Fruit fly (Drosophila melanogaster) whole organism, embryonic: ENCODE measurements around the gene CG32708.

ENCODE experiments used
- Blimp-1 ChIP-seq: fragments of 200-800 bp; sonication (Bioruptor generic); optimal IDR thresholded peaks from 3 replicates; lab custom pipeline; 2018; ENCODE audit warnings: missing biosample characterization, missing genetic modification characterization, mild to moderate bottlenecking, moderate library complexity, missing genetic modification reagents
- CG10267 ChIP-seq: fragments of 200-800 bp; sonication (Bioruptor generic); optimal IDR thresholded peaks from 2 replicates; lab custom pipeline; 2018; ENCODE audit warnings: missing biosample characterization, mild to moderate bottlenecking, missing genetic modification characterization, moderate library complexity
- CG10321 ChIP-seq: fragments of 200-800 bp; sonication (Bioruptor generic); IDR thresholded peaks from 2 replicates; pipeline ENCODE4 v1.3.6; 2022; ENCODE audit warnings: missing biosample characterization, missing genetic modification characterization
- CG10366 ChIP-seq: fragments of 200-800 bp; sonication (Bioruptor generic); IDR thresholded peaks from 2 replicates; pipeline ENCODE4 v1.3.6; 2022; ENCODE audit warnings: missing biosample characterization, missing genetic modification characterization
- CG10654 ChIP-seq: fragments of 200-800 bp; sonication (Bioruptor generic); optimal IDR thresholded peaks from 2 replicates; lab custom pipeline; 2016; ENCODE audit warnings: missing biosample characterization, missing genetic modification characterization
- CG12942 ChIP-seq: fragments of 200-800 bp; sonication (Bioruptor generic); optimal IDR thresholded peaks from 3 replicates; lab custom pipeline; 2016; ENCODE audit warnings: missing biosample characterization, missing genetic modification characterization
- CG14050 ChIP-seq: fragments of 200-800 bp; sonication (Bioruptor generic); IDR thresholded peaks from 3 replicates; pipeline ENCODE4 v1.3.6; 2022; ENCODE audit warnings: missing biosample characterization, missing genetic modification characterization
- CG14860 ChIP-seq: fragments of 200-800 bp; sonication (Bioruptor generic); IDR thresholded peaks from 3 replicates; pipeline ENCODE4 v1.3.6; 2022; ENCODE audit warnings: missing biosample characterization, missing genetic modification characterization; ENCODE audit not compliant: partially characterized antibody
- CG15601 ChIP-seq: fragments of 200-800 bp; sonication (Bioruptor generic); optimal IDR thresholded peaks from 3 replicates; lab custom pipeline; 2019; ENCODE audit warnings: missing biosample characterization, mild to moderate bottlenecking, missing genetic modification characterization, moderate library complexity
- CG1647 ChIP-seq: fragments of 200-800 bp; sonication (Bioruptor generic); optimal IDR thresholded peaks from 3 replicates; lab custom pipeline; 2016; ENCODE audit warnings: missing biosample characterization, missing genetic modification characterization
- CG16863 ChIP-seq: fragments of 200-800 bp; sonication (Bioruptor generic); optimal IDR thresholded peaks from 3 replicates; lab custom pipeline; 2016; ENCODE audit warnings: missing biosample characterization, missing genetic modification characterization
- CG2129 ChIP-seq: fragments of 200-800 bp; sonication (Bioruptor generic); IDR thresholded peaks from 2 replicates; pipeline ENCODE4 v1.3.6; 2022; ENCODE audit warnings: missing biosample characterization, missing genetic modification characterization; ENCODE audit not compliant: partially characterized antibody
- CG32767 ChIP-seq: fragments of 200-800 bp; sonication (Bioruptor generic); IDR thresholded peaks from 2 replicates; pipeline ENCODE4 v1.3.6; 2022; ENCODE audit warnings: missing biosample characterization, missing genetic modification characterization
- CG43689 ChIP-seq: fragments of 200-800 bp; sonication (Bioruptor generic); IDR thresholded peaks from 2 replicates; pipeline ENCODE4 v1.3.6; 2022; ENCODE audit warnings: missing biosample characterization, missing genetic modification characterization
- CG4707 ChIP-seq: fragments of 200-800 bp; sonication (Bioruptor generic); optimal IDR thresholded peaks from 2 replicates; lab custom pipeline; 2018; ENCODE audit warnings: missing biosample characterization, mild to moderate bottlenecking, missing genetic modification characterization, moderate library complexity
- CG7987 ChIP-seq: fragments of 200-800 bp; sonication (Bioruptor generic); optimal IDR thresholded peaks from 2 replicates; lab custom pipeline; 2018; ENCODE audit warnings: missing biosample characterization, mild to moderate bottlenecking, missing genetic modification characterization, moderate library complexity
- CG8281 ChIP-seq: fragments of 200-800 bp; sonication (Bioruptor generic); optimal IDR thresholded peaks from 2 replicates; lab custom pipeline; 2018; ENCODE audit warnings: missing biosample characterization, mild to moderate bottlenecking, missing genetic modification characterization, moderate library complexity
- Camta ChIP-seq: fragments of 200-800 bp; sonication (Bioruptor generic); optimal IDR thresholded peaks from 2 replicates; lab custom pipeline; 2016; ENCODE audit warnings: missing biosample characterization, missing genetic modification characterization
- Chrac-16 ChIP-seq: fragments of 200-800 bp; sonication (Bioruptor generic); optimal IDR thresholded peaks from 3 replicates; lab custom pipeline; 2016; ENCODE audit warnings: missing biosample characterization, missing genetic modification characterization
- CoRest ChIP-seq: fragments of 200-800 bp; sonication (Bioruptor generic); optimal IDR thresholded peaks from 3 replicates; lab custom pipeline; 2018; ENCODE audit warnings: missing biosample characterization, mild to moderate bottlenecking, missing genetic modification characterization, moderate library complexity
- Doc2 ChIP-seq: fragments of 200-800 bp; sonication (Bioruptor generic); IDR thresholded peaks from 2 replicates; pipeline ENCODE4 v1.3.6; 2022; ENCODE audit warnings: missing biosample characterization, missing genetic modification characterization
- Dp ChIP-seq: fragments of 200-800 bp; sonication (Bioruptor generic); optimal IDR thresholded peaks from 2 replicates; lab custom pipeline; 2018; ENCODE audit warnings: missing biosample characterization, mild to moderate bottlenecking, missing genetic modification characterization, moderate library complexity
- Ets65A ChIP-seq: fragments of 200-800 bp; sonication (Bioruptor generic); peaks from one replicate; lab custom pipeline; 2016; ENCODE audit warnings: missing biosample characterization, missing genetic modification characterization
- Hr39 ChIP-seq: fragments of >200 bp; optimal IDR thresholded peaks from 2 replicates; lab custom pipeline; 2017
- MESR4 ChIP-seq: fragments of 200-800 bp; sonication (Bioruptor generic); optimal IDR thresholded peaks from 2 replicates; lab custom pipeline; 2018; ENCODE audit warnings: missing biosample characterization, mild to moderate bottlenecking, missing genetic modification characterization, moderate library complexity
- Med ChIP-seq: fragments of 200-800 bp; sonication (Bioruptor generic); peaks from one replicate; lab custom pipeline; 2016; ENCODE audit warnings: missing biosample characterization, missing genetic modification characterization, mild to moderate bottlenecking, inconsistent platforms, moderate library complexity
- Meics ChIP-seq: fragments of 200-800 bp; sonication (Bioruptor generic); optimal IDR thresholded peaks from 2 replicates; lab custom pipeline; 2017; ENCODE audit warnings: missing biosample characterization, mild to moderate bottlenecking, missing genetic modification characterization
- NC2α ChIP-seq: fragments of 200-800 bp; sonication (Bioruptor generic); optimal IDR thresholded peaks from 2 replicates; lab custom pipeline; 2016; ENCODE audit warnings: missing biosample characterization, missing genetic modification characterization
- NK7.1 ChIP-seq: fragments of 200-800 bp; sonication (Bioruptor generic); optimal IDR thresholded peaks from 3 replicates; lab custom pipeline; 2016; ENCODE audit warnings: missing biosample characterization, missing genetic modification characterization
- Sox102F ChIP-seq: fragments of 200-800 bp; sonication (Bioruptor generic); optimal IDR thresholded peaks from 2 replicates; lab custom pipeline; 2018; ENCODE audit warnings: missing biosample characterization, mild to moderate bottlenecking, missing genetic modification characterization, moderate library complexity
- Taf1 ChIP-seq: fragments of 200-800 bp; sonication (Bioruptor generic); IDR thresholded peaks from 2 replicates; pipeline ENCODE4 v1.3.6; 2022; ENCODE audit warnings: missing biosample characterization, missing genetic modification characterization
- chm ChIP-seq: fragments of 200-800 bp; sonication (Bioruptor generic); IDR thresholded peaks from 2 replicates; pipeline ENCODE4 v1.3.6; 2022; ENCODE audit warnings: missing biosample characterization, missing genetic modification characterization
- dysf ChIP-seq: fragments of 200-800 bp; sonication (Bioruptor generic); IDR thresholded peaks from 3 replicates; pipeline ENCODE4 v1.3.6; 2022; ENCODE audit warnings: missing biosample characterization, missing genetic modification characterization
- eve ChIP-seq, 2 experiments: fragments of >200 bp; optimal IDR thresholded peaks; 2 replicates each; lab custom pipeline; 2017; ENCODE audit warnings: missing biosample characterization in 2 of 2, missing genetic modification characterization in 2 of 2
- ewg ChIP-seq: fragments of 200-800 bp; sonication (Bioruptor generic); optimal IDR thresholded peaks from 3 replicates; lab custom pipeline; 2017; ENCODE audit warnings: mild to moderate bottlenecking, missing biosample characterization, missing genetic modification reagents, missing genetic modification characterization
- fd96Cb ChIP-seq: fragments of 200-800 bp; sonication (Bioruptor generic); optimal IDR thresholded peaks from 2 replicates; lab custom pipeline; 2018; ENCODE audit warnings: missing biosample characterization, mild to moderate bottlenecking, missing genetic modification characterization, moderate library complexity
- grn ChIP-seq: fragments of 200-800 bp; sonication (Bioruptor generic); optimal IDR thresholded peaks from 3 replicates; lab custom pipeline; 2017; ENCODE audit warnings: missing biosample characterization, missing genetic modification characterization
- gsb ChIP-seq: fragments of 200-800 bp; sonication (Bioruptor generic); IDR thresholded peaks from 2 replicates; pipeline ENCODE4 v1.3.6; 2022; ENCODE audit warnings: missing biosample characterization, missing genetic modification characterization
- gt ChIP-seq: fragments of 200-800 bp; sonication (Bioruptor generic); IDR thresholded peaks from 2 replicates; pipeline ENCODE4 v1.3.6; 2022; ENCODE audit warnings: missing biosample characterization, missing genetic modification characterization
- otp ChIP-seq: fragments of 200-800 bp; sonication (Bioruptor generic); IDR thresholded peaks from 3 replicates; pipeline ENCODE4, ENCODE4 v1.3.6; 2022; ENCODE audit warnings: missing biosample characterization, missing genetic modification characterization
- p53 ChIP-seq: fragments of 200-800 bp; sonication (Bioruptor generic); optimal IDR thresholded peaks from 2 replicates; lab custom pipeline; 2016; ENCODE audit warnings: missing biosample characterization, missing genetic modification characterization
- peb ChIP-seq: fragments of 200-800 bp; sonication (Bioruptor generic); IDR thresholded peaks from 2 replicates; pipeline ENCODE4 v1.3.6; 2022; ENCODE audit warnings: missing biosample characterization, missing genetic modification characterization
- phol ChIP-seq: fragments of 200-800 bp; sonication (Bioruptor generic); optimal IDR thresholded peaks from 3 replicates; lab custom pipeline; 2018; ENCODE audit warnings: missing biosample characterization, mild to moderate bottlenecking, missing genetic modification characterization, moderate library complexity
- run ChIP-seq: fragments of 200-800 bp; sonication (Bioruptor generic); optimal IDR thresholded peaks from 3 replicates; lab custom pipeline; 2018; ENCODE audit warnings: missing biosample characterization, mild to moderate bottlenecking, missing genetic modification characterization
- schlank ChIP-seq: fragments of 200-800 bp; sonication (Bioruptor generic); optimal IDR thresholded peaks from 2 replicates; lab custom pipeline; 2018; ENCODE audit warnings: missing biosample characterization, mild to moderate bottlenecking, missing genetic modification characterization
- sens-2 ChIP-seq: fragments of 200-800 bp; sonication (Bioruptor generic); IDR thresholded peaks from 2 replicates; pipeline ENCODE4 v1.3.6; 2022; ENCODE audit warnings: missing biosample characterization, missing genetic modification characterization
- slou ChIP-seq: fragments of 200-800 bp; sonication (Bioruptor generic); optimal IDR thresholded peaks from 3 replicates; lab custom pipeline; 2016; ENCODE audit warnings: missing biosample characterization, missing genetic modification characterization
- sob ChIP-seq: fragments of 200-800 bp; sonication (Bioruptor generic); IDR thresholded peaks from 2 replicates; pipeline ENCODE4 v1.3.6; 2022; ENCODE audit warnings: missing biosample characterization, missing genetic modification characterization
- toy ChIP-seq: fragments of 200-800 bp; sonication (Bioruptor generic); IDR thresholded peaks from 2 replicates; pipeline ENCODE4 v1.3.6; 2022; ENCODE audit warnings: missing biosample characterization, missing genetic modification characterization
- unc-4 ChIP-seq: fragments of 200-800 bp; sonication (Bioruptor generic); IDR thresholded peaks from 2 replicates; pipeline ENCODE4 v1.3.6; 2022; ENCODE audit warnings: missing biosample characterization, missing genetic modification characterization; ENCODE audit not compliant: partially characterized antibody
- wdn ChIP-seq: fragments of 200-800 bp; sonication (Bioruptor generic); IDR thresholded peaks from 2 replicates; pipeline ENCODE4 v1.3.6; 2022; ENCODE audit warnings: missing biosample characterization, missing genetic modification characterization

Gene CG32708

DNA sequence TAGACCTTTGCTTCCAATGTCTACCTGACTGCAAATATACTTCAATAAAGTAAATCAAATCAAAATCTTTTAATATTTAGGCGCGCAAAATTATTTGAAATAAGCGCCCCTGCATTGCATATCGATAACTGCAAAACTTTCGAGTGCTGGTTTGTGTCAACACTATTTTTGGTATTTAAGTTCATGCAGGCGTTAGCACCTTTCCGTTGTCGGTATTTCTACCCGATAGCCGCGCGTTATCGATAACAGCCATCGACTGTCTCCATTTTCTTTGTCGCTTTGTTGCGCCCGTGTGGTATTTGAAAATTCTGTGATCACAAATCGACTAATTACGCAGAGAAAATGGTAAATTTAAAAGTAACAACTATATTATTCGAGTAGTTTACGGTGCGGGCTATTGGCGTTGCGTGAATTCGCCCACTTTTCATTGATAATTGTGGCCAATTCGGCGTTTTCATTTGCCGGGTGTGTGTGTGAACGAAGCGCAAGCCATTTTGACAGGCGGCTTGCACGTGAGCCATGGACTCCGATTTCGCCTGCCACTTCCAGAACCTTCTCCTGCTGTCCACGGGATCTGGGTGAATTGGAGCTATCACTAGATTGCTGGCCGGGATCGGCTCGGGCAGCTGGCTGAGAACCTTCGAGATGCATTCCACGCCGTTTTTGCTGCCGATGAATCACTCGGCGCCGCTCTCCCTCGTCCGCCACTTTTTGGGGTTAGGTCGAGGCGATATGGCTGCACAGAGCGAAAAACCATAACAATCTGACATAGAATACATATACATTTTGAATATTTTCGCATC lies 3.7 kb downstream of the CG32708 start, which contains the start of gene CCT2 (continued):
- TF ChIP-seq CG16863 (GFP tag; lab: Kevin White, UChicago) (no peak), Taf1 (GFP tag; lab: Robert Waterston, UW) (no peak), schlank (no peak), Doc2 (GFP tag; lab: Robert Waterston, UW) (no peak), dysf (GFP tag; lab: Robert Waterston, UW) (no peak), CG1647 (no peak), p53 (GFP tag; lab: Kevin White, UChicago) (no peak), CG10366 (GFP tag; lab: Robert Waterston, UW) (no peak), CG14860 (GFP tag; lab: Robert Waterston, UW) (peak; percentile 65; the same call in 2 of the 3 replicates), CG4707 (GFP tag; lab: Kevin White, UChicago) (no peak), grn (GFP tag; lab: Kevin White, UChicago) (no peak), chm (GFP tag; lab: Robert Waterston, UW) (no peak), Hr39 (lab: Kevin White, UChicago) (no peak), MESR4 (peak; percentile 84), Dp (GFP tag; lab: Kevin White, UChicago) (peak; percentile 87), slou (GFP tag; lab: Kevin White, UChicago) (no peak), run (tag; lab: Kevin White, UChicago) (no peak), otp (GFP tag; lab: Robert Waterston, UW) (no peak), NC2α (GFP tag; lab: Kevin White, UChicago) (no peak), CG7987 (no peak), gsb (GFP tag; lab: Robert Waterston, UW) (no peak), Ets65A (GFP tag; lab: Kevin White, UChicago) (no peak), toy (GFP tag; lab: Robert Waterston, UW) (no peak), fd96Cb (tag; lab: Kevin White, UChicago) (no peak), gt (GFP tag; lab: Robert Waterston, UW) (no peak), Chrac-16 (no peak), CG14050 (GFP tag; lab: Robert Waterston, UW) (no peak), CG2129 (GFP tag; lab: Robert Waterston, UW) (no peak), CG8281 (tag; lab: Kevin White, UChicago) (no peak), eve (GFP tag; optimal IDR thresholded peaks at IDR 0.05; lab: Kevin White, UChicago) (no peak), Med (GFP tag; lab: Kevin White, UChicago) (peak; percentile 75), Camta (GFP tag; lab: Kevin White, UChicago) (no peak), wdn (no peak), ewg (GFP tag; lab: Kevin White, UChicago) (no peak), peb (GFP tag; lab: Robert Waterston, UW) (no peak), CG43689 (GFP tag; lab: Robert Waterston, UW) (no peak), CoRest (no peak), sob (GFP tag; lab: Robert Waterston, UW) (no peak), Blimp-1 (GFP tag; lab: Kevin White, UChicago) (no peak), sens-2 (no peak), CG10267 (tag; lab: Kevin White, UChicago) (peak; percentile 23), CG12942 (GFP tag; lab: Kevin White, UChicago) (no peak), CG10654 (GFP tag; lab: Kevin White, UChicago) (no peak), phol (tag; lab: Kevin White, UChicago) (peak; percentile 91), Sox102F (no peak), CG32767 (GFP tag; lab: Robert Waterston, UW) (no peak), unc-4 (GFP tag; lab: Robert Waterston, UW) (peak; percentile 70), Meics (GFP tag; lab: Kevin White, UChicago) (no peak), CG15601 (tag; lab: Kevin White, UChicago) (no peak), NK7.1 (GFP tag; lab: Kevin White, UChicago) (no peak), CG10321 (GFP tag; lab: Robert Waterston, UW) (no peak)
